Worm (Caenorhabditis elegans) whole organism, mixed stage, embryonic: ENCODE measurements around the gene fbxb-59.

Experiments used
- M03D4.4 ChIP-seq: sonication (generic microtip); optimal IDR thresholded peaks from 2 replicates; lab custom pipeline; 2017; ENCODE audit warnings: mild to moderate bottlenecking, missing genetic modification characterization, missing compliant biosample characterization
- bed-3 ChIP-seq: fragments of 200-800 bp; sonication (Bioruptor generic); optimal IDR thresholded peaks from 3 replicates; lab custom pipeline; 2018; ENCODE audit warnings: mild to moderate bottlenecking, missing genetic modification characterization, moderate library complexity, missing compliant biosample characterization
- blmp-1 ChIP-seq: fragments of 150-350 bp; optimal IDR thresholded peaks from 2 replicates; lab custom pipeline; 2014; ENCODE audit warnings: missing biosample characterization, missing genetic modification characterization
- ceh-39 ChIP-seq: fragments of 150-350 bp; optimal IDR thresholded peaks from 2 replicates; lab custom pipeline; 2014; ENCODE audit warnings: missing biosample characterization, missing genetic modification characterization
- ceh-43 ChIP-seq: fragments of 200-800 bp; sonication (Bioruptor generic); optimal IDR thresholded peaks from 2 replicates; lab custom pipeline; 2018; ENCODE audit warnings: mild to moderate bottlenecking, missing genetic modification characterization, moderate library complexity, missing compliant biosample characterization
- ces-1 ChIP-seq: fragments of 150-350 bp; optimal IDR thresholded peaks from 2 replicates; lab custom pipeline; 2014; ENCODE audit warnings: missing biosample characterization, missing genetic modification reagents, missing genetic modification characterization
- cnd-1 ChIP-seq: fragments of 200-800 bp; sonication (Bioruptor generic); optimal IDR thresholded peaks from 2 replicates; lab custom pipeline; 2018; ENCODE audit warnings: mild to moderate bottlenecking, missing genetic modification characterization, missing compliant biosample characterization
- drap-1 ChIP-seq: fragments of 200-800 bp; sonication (Bioruptor generic); optimal IDR thresholded peaks from 3 replicates; lab custom pipeline; 2018; ENCODE audit warnings: mild to moderate bottlenecking, missing genetic modification characterization, missing compliant biosample characterization
- elt-1 ChIP-seq: sonication (generic microtip); optimal IDR thresholded peaks from 2 replicates; lab custom pipeline; 2017; ENCODE audit warnings: missing genetic modification characterization, mild to moderate bottlenecking, missing compliant biosample characterization, antibody characterized with exemption, moderate library complexity, borderline replicate concordance; ENCODE audit not compliant: insufficient read depth
- elt-3 ChIP-seq: fragments of 150-350 bp; optimal IDR thresholded peaks from 2 replicates; lab custom pipeline; 2014; ENCODE audit warnings: missing biosample characterization, missing genetic modification characterization
- flh-1 ChIP-seq: fragments of 200-800 bp; sonication (Bioruptor generic); optimal IDR thresholded peaks from 2 replicates; lab custom pipeline; 2018; ENCODE audit warnings: mild to moderate bottlenecking, missing genetic modification characterization, moderate library complexity, missing compliant biosample characterization
- ham-2 ChIP-seq: fragments of 200-800 bp; sonication (Bioruptor generic); optimal IDR thresholded peaks from 2 replicates; lab custom pipeline; 2018; ENCODE audit warnings: mild to moderate bottlenecking, missing genetic modification characterization, missing compliant biosample characterization
- hlh-1 ChIP-seq: fragments of 150-350 bp; optimal IDR thresholded peaks from 2 replicates; lab custom pipeline; 2014; ENCODE audit warnings: missing biosample characterization, missing genetic modification reagents, missing genetic modification characterization
- lin-13 ChIP-seq: fragments of 150-350 bp; optimal IDR thresholded peaks from 2 replicates; lab custom pipeline; 2014; ENCODE audit warnings: missing biosample characterization, missing genetic modification characterization
- lin-32 ChIP-seq: fragments of 200-800 bp; sonication (Bioruptor generic); optimal IDR thresholded peaks from 2 replicates; lab custom pipeline; 2018; ENCODE audit warnings: mild to moderate bottlenecking, missing genetic modification characterization, missing compliant biosample characterization
- lsy-2 ChIP-seq: fragments of 150-350 bp; optimal IDR thresholded peaks from 2 replicates; lab custom pipeline; 2014; ENCODE audit warnings: missing biosample characterization, missing genetic modification characterization
- mab-5 ChIP-seq: fragments of 150-350 bp; optimal IDR thresholded peaks from 2 replicates; lab custom pipeline; 2014; ENCODE audit warnings: missing biosample characterization, missing genetic modification characterization
- mep-1 ChIP-seq: fragments of 150-350 bp; optimal IDR thresholded peaks from 2 replicates; lab custom pipeline; 2017; ENCODE audit warnings: missing biosample characterization, missing genetic modification reagents, missing genetic modification characterization, inconsistent platforms
- mls-2 ChIP-seq: sonication (generic microtip); optimal IDR thresholded peaks from 2 replicates; lab custom pipeline; 2016; ENCODE audit warnings: mild to moderate bottlenecking, missing genetic modification characterization, moderate library complexity, missing compliant biosample characterization
- nhr-12 ChIP-seq: fragments of 150-350 bp; optimal IDR thresholded peaks from 2 replicates; lab custom pipeline; 2014; ENCODE audit warnings: missing biosample characterization, missing genetic modification characterization
- nhr-2 ChIP-seq: fragments of 150-350 bp; optimal IDR thresholded peaks from 2 replicates; lab custom pipeline; 2014; ENCODE audit warnings: missing biosample characterization, missing genetic modification characterization
- nhr-237 ChIP-seq: fragments of 150-350 bp; optimal IDR thresholded peaks from 2 replicates; lab custom pipeline; 2014; ENCODE audit warnings: missing biosample characterization, missing genetic modification characterization
- nhr-28 ChIP-seq: fragments of 150-350 bp; optimal IDR thresholded peaks from 2 replicates; lab custom pipeline; 2014; ENCODE audit warnings: missing biosample characterization, missing genetic modification characterization
- pha-4 ChIP-seq: fragments of 150-350 bp; optimal IDR thresholded peaks from 2 replicates; lab custom pipeline; 2018; ENCODE audit warnings: missing biosample characterization, missing genetic modification reagents, missing genetic modification characterization
- sem-2 ChIP-seq: fragments of 200-800 bp; sonication (Bioruptor generic); optimal IDR thresholded peaks from 2 replicates; lab custom pipeline; 2018; ENCODE audit warnings: mild to moderate bottlenecking, missing genetic modification characterization, missing compliant biosample characterization
- snpc-4 ChIP-seq: fragments of 150-350 bp; optimal IDR thresholded peaks from 2 replicates; lab custom pipeline; 2014; ENCODE audit warnings: missing biosample characterization, missing genetic modification characterization
- sptf-1 ChIP-seq: sonication (generic microtip); optimal IDR thresholded peaks from 2 replicates; lab custom pipeline; 2017; ENCODE audit warnings: mild to moderate bottlenecking, missing genetic modification characterization, moderate library complexity, missing compliant biosample characterization
- tbx-8 ChIP-seq: fragments of 200-800 bp; sonication (Bioruptor generic); optimal IDR thresholded peaks from 2 replicates; lab custom pipeline; 2018; ENCODE audit warnings: mild to moderate bottlenecking, missing genetic modification characterization, moderate library complexity, missing compliant biosample characterization
- unc-39 ChIP-seq: fragments of 150-350 bp; optimal IDR thresholded peaks from 2 replicates; lab custom pipeline; 2014; ENCODE audit warnings: missing biosample characterization, missing genetic modification characterization
- unc-62 ChIP-seq: fragments of 150-350 bp; optimal IDR thresholded peaks from 2 replicates; lab custom pipeline; 2014; ENCODE audit warnings: missing biosample characterization, missing genetic modification reagents, missing genetic modification characterization
- zip-8 ChIP-seq: fragments of 150-350 bp; optimal IDR thresholded peaks from 2 replicates; lab custom pipeline; 2014; ENCODE audit warnings: missing biosample characterization, missing genetic modification characterization

fbxb-59 gene

ce11 chrV:20182311-20182710 lies 23.7 kb downstream of the fbxb-59 start:
- TF ChIP-seq zip-8 (tag; lab: Kevin White, UChicago) (peak; percentile 98), hlh-1 (tag; lab: Kevin White, UChicago) (no peak)

DNA sequence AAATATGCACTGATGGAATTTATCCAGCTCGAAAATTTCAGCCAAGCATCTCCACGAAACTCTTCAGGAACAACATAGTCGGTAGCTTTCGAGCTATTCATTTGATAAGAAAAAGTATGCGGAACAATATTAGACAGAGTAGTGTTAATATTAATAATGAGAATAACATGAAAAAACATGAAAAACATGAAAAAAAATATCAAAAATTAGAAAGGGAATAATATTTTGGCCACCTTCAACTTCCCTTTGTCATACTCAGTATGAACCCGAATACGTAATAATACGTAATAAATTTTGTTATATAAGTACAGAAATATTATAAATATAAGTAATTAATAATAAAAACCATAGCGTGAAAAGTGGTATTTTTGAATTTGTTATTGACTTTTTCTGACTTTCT lies 34.0 kb downstream of the fbxb-59 start, which contains the start of gene srw-39:
TSS of gene srw-39 (minus strand) at position 101 of the 400 bp plus-strand sequence.
- TF ChIP-seq sem-2 (GFP tag; lab: Kevin White, UChicago) (no peak), ces-1 (GFP tag; lab: Kevin White, UChicago) (no peak), pha-4 (tag; lab: Kevin White, UChicago) (no peak), lsy-2 (tag; lab: Kevin White, UChicago) (no peak), elt-3 (tag; lab: Kevin White, UChicago) (no peak), nhr-28 (tag; lab: Kevin White, UChicago) (no peak), ceh-43 (GFP tag; lab: Kevin White, UChicago) (no peak), bed-3 (GFP tag; lab: Kevin White, UChicago) (no peak)

- no peak for TF ChIP-seq blmp-1 (tag; lab: Kevin White, UChicago)
- TF ChIP-seq nhr-237 (tag; lab: Kevin White, UChicago) = no peak
- no peak for TF ChIP-seq mls-2 (tag; lab: Kevin White, UChicago)
- TF ChIP-seq bed-3 (GFP tag; lab: Kevin White, UChicago) = no peak
- TF ChIP-seq elt-3 (tag; lab: Kevin White, UChicago) = no peak
- TF ChIP-seq cnd-1 = no peak
- TF ChIP-seq sptf-1 (tag; lab: Kevin White, UChicago) = no peak
- no peak for TF ChIP-seq snpc-4 (tag; lab: Kevin White, UChicago)
- TF ChIP-seq ces-1 (GFP tag; lab: Kevin White, UChicago) = no peak
- TF ChIP-seq unc-39 (tag; lab: Kevin White, UChicago) = no peak
- TF ChIP-seq nhr-28 (tag; lab: Kevin White, UChicago) = no peak
- TF ChIP-seq nhr-2 (tag; lab: Kevin White, UChicago) = no peak
- no peak for TF ChIP-seq mep-1
- TF ChIP-seq lin-32 (GFP tag; lab: Kevin White, UChicago) = no peak
- TF ChIP-seq ceh-39 (tag; lab: Kevin White, UChicago) = no peak
- no peak for TF ChIP-seq unc-62
- no peak for TF ChIP-seq elt-1 (tag; lab: Kevin White, UChicago)
- no peak for TF ChIP-seq ham-2 (GFP tag; lab: Kevin White, UChicago)
These were observed 40.2 kb downstream of the fbxb-59 start for ce11 chrV:20165808-20166207.

DNA sequence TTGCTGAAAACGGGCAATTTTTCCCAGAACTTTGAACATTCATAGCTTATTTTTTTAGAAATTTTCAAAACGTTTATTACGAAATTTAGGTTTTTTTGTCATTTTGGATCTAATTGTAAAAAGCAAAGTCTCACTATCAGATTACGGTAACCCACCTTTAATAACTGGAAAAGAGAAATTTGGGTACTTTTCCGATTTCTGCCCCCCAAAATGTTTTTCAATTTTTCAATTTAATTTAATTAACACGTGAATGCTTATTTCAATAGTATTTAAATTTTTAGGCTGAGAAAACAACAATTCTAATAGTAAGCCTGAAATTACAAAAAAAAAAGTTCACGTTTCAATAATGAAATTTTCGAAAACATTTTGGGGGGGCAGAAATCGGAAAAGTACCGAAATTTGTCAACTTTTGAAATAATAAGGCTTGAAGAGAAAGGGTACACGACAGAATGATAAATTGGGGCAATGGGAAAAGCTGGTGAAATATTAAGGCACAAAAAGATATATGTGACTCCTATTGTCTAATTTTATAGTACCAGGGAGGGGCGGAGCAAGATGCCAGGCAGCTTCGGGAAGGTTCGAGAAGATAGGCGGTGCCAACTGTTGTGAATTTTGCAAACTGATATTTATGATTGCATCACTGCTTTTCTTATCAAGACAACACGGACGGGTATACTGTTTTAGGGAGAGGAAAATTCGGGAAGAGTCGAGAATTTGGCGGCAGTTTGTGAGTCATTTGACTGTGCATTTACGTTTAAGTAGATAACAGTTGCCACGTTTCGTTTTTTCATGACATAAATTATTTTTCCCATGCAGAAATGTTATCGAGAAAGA lies 41.7 kb downstream of the fbxb-59 start, which contains the start of gene F19B2.5:
TSS of gene F19B2.5 (minus strand) at position 107 of the 834 bp plus-strand sequence.
- TF ChIP-seq blmp-1 (tag; lab: Kevin White, UChicago) = no peak
- no peak for TF ChIP-seq cnd-1
- no peak for TF ChIP-seq ham-2 (GFP tag; lab: Kevin White, UChicago)
- no peak for TF ChIP-seq mep-1
- no peak for TF ChIP-seq mab-5 (tag; lab: Kevin White, UChicago)
- no peak for TF ChIP-seq nhr-2 (tag; lab: Kevin White, UChicago)
- TF ChIP-seq bed-3 (GFP tag; lab: Kevin White, UChicago) = no peak
- no peak for TF ChIP-seq mls-2 (tag; lab: Kevin White, UChicago)
- no peak for TF ChIP-seq flh-1 (GFP tag; lab: Kevin White, UChicago)
- TF ChIP-seq nhr-28 (tag; lab: Kevin White, UChicago) = no peak
- no peak for TF ChIP-seq drap-1 (GFP tag; lab: Kevin White, UChicago)
- no peak for TF ChIP-seq lin-13
- TF ChIP-seq unc-62 = no peak

- TF ChIP-seq nhr-237 (tag; lab: Kevin White, UChicago) (no peak), M03D4.4 (tag; lab: Kevin White, UChicago) (no peak), elt-1 (tag; lab: Kevin White, UChicago) (no peak), ceh-39 (tag; lab: Kevin White, UChicago) (no peak), cnd-1 (no peak), unc-39 (tag; lab: Kevin White, UChicago) (no peak), mab-5 (tag; lab: Kevin White, UChicago) (no peak), zip-8 (tag; lab: Kevin White, UChicago) (no peak), ceh-43 (GFP tag; lab: Kevin White, UChicago) (no peak), mep-1 (no peak), snpc-4 (tag; lab: Kevin White, UChicago) (no peak), ces-1 (GFP tag; lab: Kevin White, UChicago) (no peak), nhr-2 (tag; lab: Kevin White, UChicago) (no peak), nhr-28 (tag; lab: Kevin White, UChicago) (no peak), bed-3 (GFP tag; lab: Kevin White, UChicago) (no peak), sptf-1 (tag; lab: Kevin White, UChicago) (no peak), mls-2 (tag; lab: Kevin White, UChicago) (no peak), nhr-12 (tag; lab: Kevin White, UChicago) (no peak), flh-1 (GFP tag; lab: Kevin White, UChicago) (no peak), tbx-8 (GFP tag; lab: Kevin White, UChicago) (no peak)
These were observed 42.9 kb downstream of the fbxb-59 start for ce11 chrV:20163105-20163449.
